Worm (Caenorhabditis elegans) whole organism, L2 larva: ENCODE measurements around the gene mpk-1.

Source experiments
- C34F6.9 ChIP-seq: fragments of 150-350 bp; optimal IDR thresholded peaks from 2 replicates; lab custom pipeline; 2014; ENCODE audit warnings: missing biosample characterization, missing genetic modification characterization
- F13H6.1 ChIP-seq: sonication (generic microtip); optimal IDR thresholded peaks from 2 replicates; lab custom pipeline; 2016; ENCODE audit warnings: missing genetic modification characterization, missing compliant biosample characterization
- R02D3.7 ChIP-seq: fragments of 150-350 bp; optimal IDR thresholded peaks from 2 replicates; lab custom pipeline; 2014; ENCODE audit warnings: missing biosample characterization, missing genetic modification characterization
- Y55F3AM.14 ChIP-seq: fragments of 200-800 bp; sonication (Bioruptor generic); optimal IDR thresholded peaks from 2 replicates; lab custom pipeline; 2018; ENCODE audit warnings: mild to moderate bottlenecking, missing genetic modification characterization, missing compliant biosample characterization
- ZK546.5 ChIP-seq: sonication (generic microtip); optimal IDR thresholded peaks from 2 replicates; lab custom pipeline; 2017; ENCODE audit warnings: missing biosample characterization, missing genetic modification characterization
- alr-1 ChIP-seq: fragments of 150-350 bp; optimal IDR thresholded peaks from 2 replicates; lab custom pipeline; 2014; ENCODE audit warnings: missing biosample characterization, missing genetic modification characterization
- aly-2 ChIP-seq: fragments of 150-350 bp; optimal IDR thresholded peaks from 2 replicates; lab custom pipeline; 2014; ENCODE audit warnings: missing biosample characterization, missing genetic modification characterization
- ama-1 ChIP-seq: fragments of 150-350 bp; optimal IDR thresholded peaks from 2 replicates; lab custom pipeline; 2018; ENCODE audit warnings: inconsistent platforms
- blmp-1 ChIP-seq: sonication (generic microtip); optimal IDR thresholded peaks from 2 replicates; lab custom pipeline; 2017; ENCODE audit warnings: missing genetic modification characterization, mild to moderate bottlenecking, missing compliant biosample characterization, antibody characterized with exemption, moderate library complexity; ENCODE audit not compliant: insufficient read depth
- ceh-82 ChIP-seq: fragments of 150-350 bp; optimal IDR thresholded peaks from 2 replicates; lab custom pipeline; 2014; ENCODE audit warnings: missing biosample characterization, missing genetic modification characterization
- crh-2 ChIP-seq: sonication (generic microtip); optimal IDR thresholded peaks from 2 replicates; lab custom pipeline; 2017; ENCODE audit warnings: missing biosample characterization, missing genetic modification characterization
- dmd-4 ChIP-seq: sonication (generic microtip); optimal IDR thresholded peaks from 2 replicates; lab custom pipeline; 2017; ENCODE audit warnings: missing biosample characterization, missing genetic modification characterization
- egl-27 ChIP-seq: sonication (generic microtip); optimal IDR thresholded peaks from 3 replicates; lab custom pipeline; 2017; ENCODE audit warnings: missing biosample characterization, missing genetic modification reagents, missing genetic modification characterization
- elt-1 ChIP-seq: fragments of 150-350 bp; optimal IDR thresholded peaks from 2 replicates; lab custom pipeline; 2014; ENCODE audit warnings: missing biosample characterization, missing genetic modification characterization
- elt-3 ChIP-seq: sonication (generic microtip); optimal IDR thresholded peaks from 2 replicates; lab custom pipeline; 2017; ENCODE audit warnings: missing biosample characterization, missing genetic modification characterization
- fos-1 ChIP-seq: fragments of 150-350 bp; optimal IDR thresholded peaks from 2 replicates; lab custom pipeline; 2014; ENCODE audit warnings: missing biosample characterization, missing genetic modification characterization
- gmeb-1 ChIP-seq: fragments of 150-350 bp; optimal IDR thresholded peaks from 2 replicates; lab custom pipeline; 2014; ENCODE audit warnings: missing biosample characterization, missing genetic modification characterization
- lin-11 ChIP-seq: fragments of 150-350 bp; sonication (generic microtip); optimal IDR thresholded peaks from 2 replicates; lab custom pipeline; 2014; ENCODE audit warnings: missing biosample characterization, missing genetic modification characterization, inconsistent platforms, mixed read lengths
- lin-13 ChIP-seq: fragments of 150-350 bp; optimal IDR thresholded peaks from 2 replicates; lab custom pipeline; 2014; ENCODE audit warnings: missing biosample characterization, missing genetic modification reagents, missing genetic modification characterization
- lin-39 ChIP-seq: fragments of 150-350 bp; optimal IDR thresholded peaks from 2 replicates; lab custom pipeline; 2014; ENCODE audit warnings: missing biosample characterization, missing genetic modification reagents, missing genetic modification characterization
- lsy-2 ChIP-seq, 2 experiments: fragments of 150-350 bp in 1 of 2; sonication (generic microtip) in 1 of 2; optimal IDR thresholded peaks; 2 replicates each; lab custom pipeline; 2014 to 2017; ENCODE audit warnings: missing biosample characterization in 2 of 2, missing genetic modification characterization in 2 of 2
- mab-5 ChIP-seq: fragments of 150-350 bp; optimal IDR thresholded peaks from 2 replicates; lab custom pipeline; 2014; ENCODE audit warnings: missing biosample characterization, missing genetic modification characterization
- mbf-1 ChIP-seq: sonication (generic microtip); optimal IDR thresholded peaks from 2 replicates; lab custom pipeline; 2017; ENCODE audit warnings: missing biosample characterization, missing genetic modification characterization
- mdl-1 ChIP-seq, 2 experiments: fragments of 150-350 bp in 1 of 2; sonication (generic microtip) in 1 of 2; optimal IDR thresholded peaks; 2 replicates each; lab custom pipeline; 2017; ENCODE audit warnings: missing biosample characterization in 2 of 2, missing genetic modification characterization in 2 of 2
- nhr-10 ChIP-seq: sonication (generic microtip); optimal IDR thresholded peaks from 2 replicates; lab custom pipeline; 2017; ENCODE audit warnings: missing biosample characterization, missing genetic modification characterization
- nhr-11 ChIP-seq: fragments of 150-350 bp; optimal IDR thresholded peaks from 2 replicates; lab custom pipeline; 2014; ENCODE audit warnings: missing biosample characterization, missing genetic modification characterization
- nhr-12 ChIP-seq: fragments of 150-350 bp; optimal IDR thresholded peaks from 2 replicates; lab custom pipeline; 2014; ENCODE audit warnings: missing biosample characterization, missing genetic modification characterization
- nhr-129 ChIP-seq: fragments of 150-350 bp; optimal IDR thresholded peaks from 2 replicates; lab custom pipeline; 2014; ENCODE audit warnings: missing biosample characterization, missing genetic modification characterization
- nhr-21 ChIP-seq: fragments of 150-350 bp; optimal IDR thresholded peaks from 2 replicates; lab custom pipeline; 2014; ENCODE audit warnings: missing biosample characterization, missing genetic modification characterization
- nhr-237 ChIP-seq: fragments of 150-350 bp; optimal IDR thresholded peaks from 2 replicates; lab custom pipeline; 2014; ENCODE audit warnings: missing biosample characterization, missing genetic modification characterization
- nhr-25 ChIP-seq: fragments of 150-350 bp; sonication (generic microtip); optimal IDR thresholded peaks from 3 replicates; lab custom pipeline; 2014; ENCODE audit warnings: missing biosample characterization, missing genetic modification characterization
- nhr-6 ChIP-seq: fragments of 150-350 bp; optimal IDR thresholded peaks from 2 replicates; lab custom pipeline; 2014; ENCODE audit warnings: missing biosample characterization, missing genetic modification characterization
- peb-1 ChIP-seq: fragments of 150-350 bp; optimal IDR thresholded peaks from 2 replicates; lab custom pipeline; 2014; ENCODE audit warnings: missing biosample characterization, missing genetic modification characterization
- sem-4 ChIP-seq: fragments of 150-350 bp; optimal IDR thresholded peaks from 2 replicates; lab custom pipeline; 2014; ENCODE audit warnings: missing biosample characterization, missing genetic modification reagents, missing genetic modification characterization
- sma-3 ChIP-seq: sonication (generic microtip); optimal IDR thresholded peaks from 2 replicates; lab custom pipeline; 2016; ENCODE audit warnings: missing genetic modification reagents, missing genetic modification characterization, missing compliant biosample characterization
- sma-9 ChIP-seq, 2 experiments: fragments of 150-350 bp in 1 of 2; sonication (generic microtip) in 1 of 2; optimal IDR thresholded peaks; 2 replicates each; lab custom pipeline; 2014 to 2016; ENCODE audit warnings: missing genetic modification characterization in 2 of 2, mild to moderate bottlenecking in 1 of 2, missing biosample characterization in 1 of 2, missing compliant biosample characterization in 1 of 2, missing genetic modification reagents in 1 of 2, moderate library complexity in 1 of 2
- snpc-4 ChIP-seq: fragments of 150-350 bp; optimal IDR thresholded peaks from 2 replicates; lab custom pipeline; 2014; ENCODE audit warnings: missing biosample characterization, missing genetic modification characterization
- unc-39 ChIP-seq: fragments of 150-350 bp; optimal IDR thresholded peaks from 2 replicates; lab custom pipeline; 2014; ENCODE audit warnings: missing biosample characterization, missing genetic modification characterization
- unc-55 ChIP-seq: fragments of 150-350 bp; sonication (generic microtip); optimal IDR thresholded peaks from 3 replicates; lab custom pipeline; 2014; ENCODE audit warnings: missing biosample characterization, missing genetic modification reagents, missing genetic modification characterization
- unc-62 ChIP-seq: fragments of 150-350 bp; optimal IDR thresholded peaks from 2 replicates; lab custom pipeline; 2014; ENCODE audit warnings: missing biosample characterization, missing genetic modification reagents, missing genetic modification characterization
- zag-1 ChIP-seq: fragments of 150-350 bp; optimal IDR thresholded peaks from 2 replicates; lab custom pipeline; 2014; ENCODE audit warnings: missing biosample characterization, missing genetic modification characterization
- ztf-1 ChIP-seq: fragments of 200-800 bp; sonication (Bioruptor generic); conservative IDR thresholded peaks from 2 replicates; pipeline ENCODE4 v1.3.6; 2022; ENCODE audit warnings: missing genetic modification characterization, missing compliant biosample characterization
- ztf-11 ChIP-seq: sonication (generic microtip); optimal IDR thresholded peaks from 2 replicates; lab custom pipeline; 2017; ENCODE audit warnings: missing biosample characterization, missing genetic modification characterization
- ztf-4 ChIP-seq: fragments of 150-350 bp; optimal IDR thresholded peaks from 2 replicates; lab custom pipeline; 2014; ENCODE audit warnings: missing biosample characterization, missing genetic modification characterization

The mpk-1 gene

DNA sequence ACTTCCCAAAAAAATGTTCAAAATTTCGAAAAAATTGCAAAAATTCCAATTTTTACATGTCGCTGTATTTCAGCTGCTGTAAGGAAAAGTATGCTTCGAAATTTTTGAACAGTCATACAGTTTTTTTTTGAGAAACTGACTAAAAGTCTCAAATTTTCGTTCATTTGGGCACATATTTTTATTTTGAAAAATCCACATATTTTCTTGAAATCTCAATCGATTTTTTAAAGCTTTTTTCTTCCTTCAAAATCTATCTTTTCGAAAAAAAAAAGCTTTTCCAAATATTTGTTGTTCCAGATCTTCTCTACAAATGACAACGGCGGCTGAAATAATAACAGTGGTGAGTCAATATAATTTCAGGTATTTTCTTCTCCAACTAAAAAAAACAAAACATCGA is 30.9 kb downstream of the mpk-1 start, which contains the start of gene asd-1:
Gene asd-1 (plus strand): TSS at position 298 of the 397 bp plus-strand sequence.
- TF ChIP-seq mbf-1 (tag; lab: Kevin White, UChicago) (no peak), ztf-1 (GFP tag; lab: Robert Waterston, UW) (no peak), F13H6.1 (no peak), unc-39 (tag; lab: Kevin White, UChicago) (no peak), lin-11 (tag; lab: Kevin White, UChicago) (no peak), lin-39 (no peak), aly-2 (tag; lab: Kevin White, UChicago) (no peak)

DNA sequence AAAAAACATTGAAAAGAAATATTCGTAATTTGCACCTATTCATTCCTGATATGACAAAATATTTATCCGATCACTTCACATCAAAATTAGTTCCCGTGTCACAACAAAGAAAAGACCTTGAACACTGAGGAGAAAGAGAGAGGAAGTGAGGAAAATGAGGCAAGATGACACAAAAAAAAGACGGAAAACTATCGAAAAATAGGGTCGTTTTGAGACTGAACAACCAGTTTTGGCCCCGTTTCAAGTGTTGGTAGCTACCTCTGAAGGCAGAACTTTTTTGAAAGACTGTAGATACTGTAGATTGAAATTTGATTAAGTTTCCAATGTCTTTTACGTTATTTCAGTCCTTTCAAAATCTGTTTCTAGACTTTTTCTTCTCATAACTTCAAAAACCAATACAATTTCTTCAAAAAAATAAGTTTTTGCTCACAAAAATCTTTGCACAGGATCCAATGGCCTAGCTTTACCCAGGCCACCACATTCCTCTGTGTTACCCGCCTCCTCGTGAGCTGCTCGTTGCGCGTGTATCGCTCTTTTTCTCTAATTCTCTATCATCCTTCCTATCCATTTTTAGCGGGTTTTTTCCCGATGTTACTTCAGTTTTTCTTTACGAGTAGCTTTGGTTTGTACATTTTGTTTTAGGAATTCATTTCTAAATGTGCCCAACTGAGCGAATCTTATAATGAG is 31.5 kb downstream of the mpk-1 start:
- no peak for TF ChIP-seq unc-62 (GFP tag; lab: Kevin White, UChicago)
- TF ChIP-seq elt-3 (tag; lab: Kevin White, UChicago): no peak
- TF ChIP-seq C34F6.9: peak; percentile 89
- no peak for TF ChIP-seq nhr-10 (tag; lab: Kevin White, UChicago)
- peak; percentile 46 for TF ChIP-seq ama-1
- no peak for TF ChIP-seq lin-39
- no peak for TF ChIP-seq ztf-11
- TF ChIP-seq nhr-21 (tag; lab: Kevin White, UChicago): peak; percentile 22
- peak; percentile 58 for TF ChIP-seq nhr-129 (tag; lab: Kevin White, UChicago)
- peak; percentile 89 to 91 for TF ChIP-seq mdl-1 (tag; optimal IDR thresholded peaks at IDR 0.05; lab: Kevin White, UChicago)
- TF ChIP-seq unc-55: peak; percentile 88
- TF ChIP-seq lin-11 (tag; lab: Kevin White, UChicago): peak; percentile 47
- TF ChIP-seq nhr-11 (tag; lab: Kevin White, UChicago): no peak
- TF ChIP-seq fos-1: peak; percentile 25
- TF ChIP-seq lin-13: peak; percentile 46
- TF ChIP-seq crh-2 (tag; lab: Kevin White, UChicago): peak; percentile 77
- TF ChIP-seq snpc-4 (tag; lab: Kevin White, UChicago): no peak
- TF ChIP-seq Y55F3AM.14 (GFP tag; lab: Kevin White, UChicago): no peak
- TF ChIP-seq mab-5 (tag; lab: Kevin White, UChicago): peak; percentile 44
- peak; percentile 28 to 80 for TF ChIP-seq lsy-2 (tag; optimal IDR thresholded peaks at IDR 0.05; lab: Kevin White, UChicago)
- TF ChIP-seq dmd-4 (tag; lab: Kevin White, UChicago): no peak
- peak; percentile 60 for TF ChIP-seq sma-9 (GFP tag; optimal IDR thresholded peaks at IDR 0.05; lab: Kevin White, UChicago)
- TF ChIP-seq sma-9 (tag; optimal IDR thresholded peaks at IDR 0.05; lab: Kevin White, UChicago): no peak
- TF ChIP-seq gmeb-1 (tag; lab: Kevin White, UChicago): no peak
- TF ChIP-seq F13H6.1: peak; percentile 22

DNA sequence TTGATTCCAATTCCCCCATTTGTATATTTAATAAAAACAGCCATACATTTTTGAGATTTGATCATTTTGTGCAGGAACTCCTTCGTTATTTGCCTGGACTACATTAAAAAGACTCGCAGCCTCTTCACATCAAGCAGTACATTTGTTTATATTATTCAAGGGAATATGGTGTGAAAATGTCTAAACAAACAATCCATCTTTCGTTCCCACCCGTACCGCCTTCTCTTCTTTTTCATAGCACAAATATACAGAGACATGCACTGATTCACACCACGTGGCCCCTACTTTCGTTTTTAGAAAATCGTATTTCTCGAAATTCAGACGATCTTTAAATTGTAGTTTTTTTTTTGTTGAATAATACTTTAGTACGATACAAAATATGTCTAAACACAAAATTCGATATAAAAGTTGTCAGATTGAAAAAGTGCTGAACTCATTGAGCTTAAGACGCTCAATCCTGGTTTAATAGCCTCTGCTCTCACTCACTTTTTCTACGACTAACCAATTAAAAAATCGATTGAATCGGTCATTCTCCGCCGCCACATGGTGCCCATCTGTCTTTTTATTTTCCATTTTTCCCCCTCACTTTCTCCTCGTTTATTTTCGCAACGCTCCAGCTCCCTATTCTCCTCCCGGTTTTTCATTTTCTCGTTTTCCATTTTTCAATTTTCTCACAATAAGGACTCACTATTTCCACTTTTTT is 32.5 kb downstream of the mpk-1 start:
- TF ChIP-seq nhr-237 (tag; lab: Kevin White, UChicago) (no peak), unc-39 (tag; lab: Kevin White, UChicago) (no peak), ceh-82 (no peak), nhr-11 (tag; lab: Kevin White, UChicago) (no peak), lin-39 (no peak), mab-5 (tag; lab: Kevin White, UChicago) (no peak), ztf-1 (GFP tag; lab: Robert Waterston, UW) (no peak), unc-62 (GFP tag; lab: Kevin White, UChicago) (no peak), nhr-12 (tag; lab: Kevin White, UChicago) (no peak), dmd-4 (tag; lab: Kevin White, UChicago) (no peak), R02D3.7 (tag; lab: Kevin White, UChicago) (no peak), mdl-1 (tag; optimal IDR thresholded peaks at IDR 0.05; lab: Kevin White, UChicago) (no peak), nhr-129 (tag; lab: Kevin White, UChicago) (peak; percentile 56), egl-27 (no peak), nhr-25 (peak; percentile 38), peb-1 (no peak), zag-1 (tag; lab: Kevin White, UChicago) (peak; percentile 10), ama-1 (peak; percentile 91), nhr-10 (tag; lab: Kevin White, UChicago) (no peak), nhr-6 (tag; lab: Kevin White, UChicago) (peak; percentile 28), lin-13 (peak; percentile 68), aly-2 (tag; lab: Kevin White, UChicago) (no peak), ZK546.5 (tag; lab: Kevin White, UChicago) (no peak), sem-4 (tag; lab: Kevin White, UChicago) (no peak), unc-55 (peak; percentile 31), ztf-4 (tag; lab: Kevin White, UChicago) (peak; percentile 88), alr-1 (no peak), ztf-11 (no peak), elt-1 (no peak), Y55F3AM.14 (GFP tag; lab: Kevin White, UChicago) (peak; percentile 38), lsy-2 (tag; optimal IDR thresholded peaks at IDR 0.05; lab: Kevin White, UChicago) (peak; percentile 44 to 70), fos-1 (peak; percentile 5), nhr-21 (tag; lab: Kevin White, UChicago) (peak; percentile 82), sma-3 (GFP tag; lab: Kevin White, UChicago) (peak; percentile 30), F13H6.1 (peak; percentile 21), blmp-1 (no peak), gmeb-1 (tag; lab: Kevin White, UChicago) (peak; percentile 50)
